Worm (Caenorhabditis elegans) whole organism, midembryonic: ENCODE data around the gene ZK721.4.

Experiments used
- cog-1 ChIP-seq: sonication (generic microtip); optimal IDR thresholded peaks from 2 replicates; lab custom pipeline; 2016; ENCODE audit warnings: missing genetic modification characterization, missing compliant biosample characterization
- ref-1 ChIP-seq: fragments of 200-800 bp; sonication (Bioruptor generic); conservative IDR thresholded peaks from 2 replicates; pipeline ENCODE4 v1.3.6; 2022; ENCODE audit warnings: missing genetic modification reagents, missing genetic modification characterization, missing compliant biosample characterization

DNA sequence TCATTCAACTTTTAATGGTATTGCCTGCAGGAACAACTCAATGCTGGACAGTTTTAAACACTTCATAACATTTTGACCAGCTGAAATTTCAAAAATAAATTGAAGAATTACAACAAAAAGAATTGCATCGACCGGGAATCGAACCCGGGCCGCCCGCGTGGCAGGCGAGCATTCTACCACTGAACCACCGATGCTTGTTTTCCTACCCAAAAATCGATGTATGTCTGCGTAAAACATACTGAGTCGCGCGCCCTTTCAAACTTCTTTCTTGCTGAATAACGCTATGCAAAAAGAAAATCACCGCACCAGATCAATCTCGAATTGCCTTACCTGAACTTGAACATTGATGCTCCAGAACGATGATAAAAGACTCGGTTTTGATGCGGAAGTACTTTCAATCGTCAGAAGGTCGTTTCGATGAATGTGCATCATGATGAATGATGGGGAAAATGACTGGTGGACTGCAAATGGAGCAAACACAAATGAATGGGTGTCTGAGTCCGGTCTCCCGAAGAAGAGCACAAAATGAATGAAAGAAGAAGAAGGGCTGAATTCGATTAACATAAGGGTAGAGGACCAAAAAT lies 18.1 kb downstream of the ZK721.4 start, which contains the start of gene R04E5.7:
- TF ChIP-seq ref-1 (GFP tag; lab: Robert Waterston, UW) (no peak), cog-1 (no peak)
